Fruit fly (Drosophila melanogaster) whole organism, embryonic: ENCODE measurements around the gene Cpr66Cb.

Experiments
- Atf3 ChIP-seq: fragments of 200-800 bp; sonication (Bioruptor generic); optimal IDR thresholded peaks from 3 replicates; lab custom pipeline; 2016; ENCODE audit warnings: missing biosample characterization, missing genetic modification characterization
- Awh ChIP-seq: fragments of 200-800 bp; sonication (Bioruptor generic); IDR thresholded peaks from 2 replicates; pipeline ENCODE4, ENCODE4 v1.3.6; 2022; ENCODE audit warnings: missing biosample characterization, missing genetic modification characterization
- CG1233 ChIP-seq: fragments of 200-800 bp; sonication (Bioruptor generic); optimal IDR thresholded peaks from 4 replicates; lab custom pipeline; 2018; ENCODE audit warnings: missing biosample characterization, mild to moderate bottlenecking, missing genetic modification characterization
- CG12659 ChIP-seq: fragments of 200-800 bp; sonication (Bioruptor generic); optimal IDR thresholded peaks from 3 replicates; lab custom pipeline; 2017; ENCODE audit warnings: mild to moderate bottlenecking, missing biosample characterization, missing genetic modification reagents, missing genetic modification characterization
- CG13287 ChIP-seq: fragments of 200-800 bp; sonication (Bioruptor generic); IDR thresholded peaks from 2 replicates; pipeline ENCODE4 v1.3.6; 2022; ENCODE audit warnings: missing biosample characterization, missing genetic modification characterization; ENCODE audit not compliant: partially characterized antibody
- CG13296 ChIP-seq: fragments of 200-800 bp; sonication (Bioruptor generic); optimal IDR thresholded peaks from 3 replicates; lab custom pipeline; 2018; ENCODE audit warnings: missing biosample characterization, mild to moderate bottlenecking, missing genetic modification characterization
- CG2678 ChIP-seq: fragments of 200-800 bp; sonication (Bioruptor generic); optimal IDR thresholded peaks from 3 replicates; lab custom pipeline; 2019; ENCODE audit warnings: missing biosample characterization, mild to moderate bottlenecking, missing genetic modification characterization, moderate library complexity
- CG31365 ChIP-seq: fragments of 200-800 bp; sonication (Bioruptor generic); optimal IDR thresholded peaks from 2 replicates; lab custom pipeline; 2018; ENCODE audit warnings: missing biosample characterization, mild to moderate bottlenecking, missing genetic modification characterization
- CG32532 ChIP-seq: fragments of 200-800 bp; sonication (Bioruptor generic); IDR thresholded peaks from 2 replicates; pipeline ENCODE4 v1.3.6; 2022; ENCODE audit warnings: missing biosample characterization, missing genetic modification characterization
- CG34422 ChIP-seq: fragments of 200-800 bp; sonication (Bioruptor generic); IDR thresholded peaks from 3 replicates; pipeline ENCODE4 v1.3.6; 2022; ENCODE audit warnings: missing biosample characterization, missing genetic modification characterization
- CG3838 ChIP-seq: fragments of 200-800 bp; sonication (Bioruptor generic); optimal IDR thresholded peaks from 3 replicates; lab custom pipeline; 2016; ENCODE audit warnings: missing biosample characterization, missing genetic modification characterization
- CG3995 ChIP-seq: fragments of 200-800 bp; sonication (Bioruptor generic); optimal IDR thresholded peaks from 3 replicates; lab custom pipeline; 2016; ENCODE audit warnings: missing biosample characterization, missing genetic modification characterization
- CG5953 ChIP-seq: fragments of 200-800 bp; sonication (Bioruptor generic); IDR thresholded peaks from 2 replicates; pipeline ENCODE4 v1.3.6; 2022; ENCODE audit warnings: missing biosample characterization, missing genetic modification characterization
- CG6765 ChIP-seq: fragments of 200-800 bp; sonication (Bioruptor generic); optimal IDR thresholded peaks from 3 replicates; lab custom pipeline; 2017; ENCODE audit warnings: missing biosample characterization, mild to moderate bottlenecking, missing genetic modification characterization
- CG9437 ChIP-seq: fragments of 200-800 bp; sonication (Bioruptor generic); optimal IDR thresholded peaks from 2 replicates; lab custom pipeline; 2018; ENCODE audit warnings: missing biosample characterization, mild to moderate bottlenecking, missing genetic modification characterization
- Dek ChIP-seq: fragments of 200-800 bp; sonication (Bioruptor generic); optimal IDR thresholded peaks from 3 replicates; lab custom pipeline; 2019; ENCODE audit warnings: missing biosample characterization, mild to moderate bottlenecking, missing genetic modification characterization, moderate library complexity
- Dip3 ChIP-seq: fragments of 200-800 bp; sonication (Bioruptor generic); optimal IDR thresholded peaks from 3 replicates; lab custom pipeline; 2016; ENCODE audit warnings: missing biosample characterization, missing genetic modification characterization
- Dp ChIP-seq: fragments of 200-800 bp; sonication (Bioruptor generic); optimal IDR thresholded peaks from 2 replicates; lab custom pipeline; 2018; ENCODE audit warnings: missing biosample characterization, mild to moderate bottlenecking, missing genetic modification characterization, moderate library complexity
- E2f1 ChIP-seq: fragments of 200-800 bp; sonication (Bioruptor generic); IDR thresholded peaks from 2 replicates; pipeline ENCODE4 v1.3.6; 2022; ENCODE audit warnings: missing biosample characterization, missing genetic modification characterization
- Ets65A ChIP-seq: fragments of 200-800 bp; sonication (Bioruptor generic); peaks from one replicate; lab custom pipeline; 2016; ENCODE audit warnings: missing biosample characterization, missing genetic modification characterization
- Hr78 ChIP-seq, 2 experiments: fragments of 200-800 bp in 1 of 2; fragments of >200 bp in 1 of 2; sonication (Bioruptor generic) in 1 of 2; optimal IDR thresholded peaks; 2 replicates each; lab custom pipeline; 2017 to 2019; ENCODE audit warnings: missing biosample characterization in 2 of 2, missing genetic modification characterization in 2 of 2, mild to moderate bottlenecking in 1 of 2, moderate library complexity in 1 of 2
- Lhr ChIP-seq: fragments of 200-800 bp; sonication (Bioruptor generic); optimal IDR thresholded peaks from 3 replicates; lab custom pipeline; 2017; ENCODE audit warnings: mild to moderate bottlenecking, missing biosample characterization, missing genetic modification reagents, missing genetic modification characterization
- Mrtf ChIP-seq: fragments of 200-800 bp; sonication (Bioruptor generic); IDR thresholded peaks from 3 replicates; pipeline ENCODE4 v1.3.6; 2022; ENCODE audit warnings: missing biosample characterization, missing genetic modification characterization
- Scr ChIP-seq: fragments of 200-800 bp; sonication (Bioruptor generic); IDR thresholded peaks from 2 replicates; pipeline ENCODE4 v1.3.6; 2022; ENCODE audit warnings: missing biosample characterization, missing genetic modification characterization; ENCODE audit not compliant: partially characterized antibody
- Side ChIP-seq: fragments of 200-800 bp; sonication (Bioruptor generic); optimal IDR thresholded peaks from 2 replicates; lab custom pipeline; 2016; ENCODE audit warnings: missing biosample characterization, missing genetic modification characterization
- Sin3A ChIP-seq: fragments of >200 bp; optimal IDR thresholded peaks from 2 replicates; lab custom pipeline; 2018
- bigmax ChIP-seq: fragments of 200-800 bp; sonication (Bioruptor generic); optimal IDR thresholded peaks from 2 replicates; lab custom pipeline; 2018; ENCODE audit warnings: missing biosample characterization, mild to moderate bottlenecking, missing genetic modification characterization
- chn ChIP-seq: fragments of 200-800 bp; sonication (Bioruptor generic); optimal IDR thresholded peaks from 2 replicates; lab custom pipeline; 2016; ENCODE audit warnings: missing biosample characterization, missing genetic modification characterization
- gsb-n ChIP-seq: fragments of 200-800 bp; sonication (Bioruptor generic); optimal IDR thresholded peaks from 3 replicates; lab custom pipeline; 2018; ENCODE audit warnings: missing biosample characterization, mild to moderate bottlenecking, missing genetic modification characterization
- hbn ChIP-seq: fragments of 200-800 bp; sonication (Bioruptor generic); IDR thresholded peaks from 2 replicates; pipeline ENCODE4 v1.3.6; 2022; ENCODE audit warnings: missing biosample characterization, missing genetic modification characterization; ENCODE audit not compliant: partially characterized antibody
- inv ChIP-seq: fragments of 200-800 bp; sonication (Bioruptor generic); IDR thresholded peaks from 2 replicates; pipeline ENCODE4 v1.3.6; 2022; ENCODE audit warnings: missing biosample characterization, missing genetic modification characterization; ENCODE audit not compliant: partially characterized antibody
- jumu ChIP-seq: fragments of 200-800 bp; sonication (Bioruptor generic); optimal IDR thresholded peaks from 3 replicates; lab custom pipeline; 2016; ENCODE audit warnings: missing biosample characterization, missing genetic modification characterization
- kni ChIP-seq: fragments of 200-800 bp; sonication (Bioruptor generic); optimal IDR thresholded peaks from 3 replicates; lab custom pipeline; 2017; ENCODE audit warnings: mild to moderate bottlenecking, missing biosample characterization, missing genetic modification reagents, missing genetic modification characterization
- mld ChIP-seq: fragments of 200-800 bp; sonication (Bioruptor generic); IDR thresholded peaks from 3 replicates; pipeline ENCODE4 v1.3.6; 2022; ENCODE audit warnings: missing biosample characterization, missing genetic modification characterization; ENCODE audit not compliant: partially characterized antibody
- nom ChIP-seq: fragments of 200-800 bp; sonication (Bioruptor generic); optimal IDR thresholded peaks from 2 replicates; lab custom pipeline; 2017; ENCODE audit warnings: missing biosample characterization, missing genetic modification characterization, mild to moderate bottlenecking, moderate library complexity, missing genetic modification reagents
- repo ChIP-seq: fragments of 200-800 bp; sonication (Bioruptor generic); optimal IDR thresholded peaks from 2 replicates; lab custom pipeline; 2016; ENCODE audit warnings: missing biosample characterization, missing genetic modification characterization
- sens ChIP-seq: fragments of 200-800 bp; sonication (Bioruptor generic); peaks from one replicate; lab custom pipeline; 2016; ENCODE audit warnings: missing biosample characterization, missing genetic modification characterization
- trh ChIP-seq: fragments of 200-800 bp; sonication (Bioruptor generic); optimal IDR thresholded peaks from 2 replicates; lab custom pipeline; 2016; ENCODE audit warnings: missing biosample characterization, missing genetic modification characterization
- vnd ChIP-seq: fragments of 200-800 bp; sonication (Bioruptor generic); IDR thresholded peaks from 3 replicates; pipeline ENCODE4 v1.3.6; 2022; ENCODE audit warnings: missing biosample characterization, missing genetic modification characterization; ENCODE audit not compliant: partially characterized antibody

The Cpr66Cb gene

DNA sequence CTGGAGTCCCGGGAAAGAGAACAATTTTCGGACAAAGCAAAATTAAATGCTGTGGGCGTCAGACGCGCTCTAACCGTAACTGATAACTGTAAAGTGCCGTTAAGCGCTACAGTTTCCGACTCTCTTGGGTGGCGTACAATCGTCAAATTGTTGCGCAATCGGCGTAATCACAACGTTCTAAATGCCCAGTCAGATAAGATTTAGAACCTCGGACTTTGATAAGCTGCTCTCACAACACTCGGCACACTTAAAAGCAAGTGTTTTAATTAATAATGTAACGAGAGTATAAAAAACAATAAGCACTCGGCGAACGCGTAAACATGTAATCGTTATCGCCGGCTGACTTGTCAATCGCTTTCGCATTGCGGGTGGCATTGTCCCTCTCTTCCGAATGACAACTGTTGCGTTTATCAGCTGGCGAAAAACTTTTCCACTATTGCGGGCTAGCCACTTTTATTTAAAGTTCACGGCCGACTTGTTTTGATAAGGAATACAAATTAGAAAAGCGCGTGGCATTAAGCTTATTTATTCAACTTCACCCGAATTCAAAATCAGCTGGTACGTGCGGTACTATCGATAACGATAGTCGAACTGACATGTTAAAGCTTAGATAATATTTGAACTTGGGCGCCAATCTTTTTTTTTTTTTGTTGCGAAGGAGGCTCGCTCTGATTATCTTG lies 22.4 kb downstream of the Cpr66Cb start (continued):
- no peak for TF ChIP-seq CG13296 (GFP tag; lab: Kevin White, UChicago)
- TF ChIP-seq Awh (GFP tag; lab: Robert Waterston, UW): no peak
- TF ChIP-seq Side (GFP tag; lab: Kevin White, UChicago): no peak
- TF ChIP-seq CG3838 (GFP tag; lab: Kevin White, UChicago): no peak
- TF ChIP-seq CG5953 (GFP tag; lab: Robert Waterston, UW): no peak
- TF ChIP-seq gsb-n (tag; lab: Kevin White, UChicago): no peak
- no peak for TF ChIP-seq bigmax (GFP tag; lab: Kevin White, UChicago)
- TF ChIP-seq Dp (GFP tag; lab: Kevin White, UChicago): peak; percentile 83
- TF ChIP-seq CG1233 (GFP tag; lab: Kevin White, UChicago): no peak
- no peak for TF ChIP-seq CG2678 (tag; lab: Kevin White, UChicago)
- no peak for TF ChIP-seq kni
- TF ChIP-seq chn (GFP tag; lab: Kevin White, UChicago): no peak
- TF ChIP-seq hbn (GFP tag; lab: Robert Waterston, UW): peak; percentile 69
- TF ChIP-seq CG9437 (GFP tag; lab: Kevin White, UChicago): peak; percentile 10
- TF ChIP-seq CG3995 (GFP tag; lab: Kevin White, UChicago): no peak
- TF ChIP-seq CG13287 (GFP tag; lab: Robert Waterston, UW): peak; percentile 76
- TF ChIP-seq Atf3: no peak
- TF ChIP-seq Ets65A (GFP tag; lab: Kevin White, UChicago): no peak
- no peak for TF ChIP-seq CG32532
- TF ChIP-seq Lhr (GFP tag; lab: Kevin White, UChicago): no peak
- no peak for TF ChIP-seq nom (GFP tag; lab: Kevin White, UChicago)
- TF ChIP-seq vnd (GFP tag; lab: Robert Waterston, UW): peak; percentile 70; the same call in 1 of the 3 replicates
- TF ChIP-seq CG12659 (GFP tag; lab: Kevin White, UChicago): no peak
- TF ChIP-seq jumu: no peak
- TF ChIP-seq CG6765: no peak
- peak; percentile 69 for TF ChIP-seq sens (GFP tag; lab: Kevin White, UChicago)
- no peak for TF ChIP-seq trh (GFP tag; lab: Kevin White, UChicago)
- TF ChIP-seq repo (GFP tag; lab: Kevin White, UChicago): no peak
- no peak for TF ChIP-seq Dip3
- TF ChIP-seq Scr (GFP tag; lab: Robert Waterston, UW): peak; percentile 72
- no peak for TF ChIP-seq E2f1 (GFP tag; lab: Robert Waterston, UW)
- TF ChIP-seq Hr78 (GFP tag; optimal IDR thresholded peaks at IDR 0.05; lab: Kevin White, UChicago): peak in 1 of 2 experiments; percentile 53
- peak; percentile 43; the same call in 1 of the 2 replicates for TF ChIP-seq inv (GFP tag; lab: Robert Waterston, UW)
- 0 out of 3 replicates have a peak, but pooled peaks have one; percentile 61 for TF ChIP-seq mld (GFP tag; lab: Robert Waterston, UW)
- no peak for TF ChIP-seq Mrtf
- peak; percentile 42 for TF ChIP-seq Sin3A (lab: Kevin White, UChicago)
- peak; percentile 48; the same call in 1 of the 3 replicates for TF ChIP-seq CG34422 (GFP tag; lab: Robert Waterston, UW)
- no peak for TF ChIP-seq CG31365 (tag; lab: Kevin White, UChicago)
- TF ChIP-seq Dek: no peak
- TF ChIP-seq, all 482 proteins: peak for 68
